Fruit fly (Drosophila melanogaster) whole organism, adult: ENCODE data around the gene stac.

Source experiments
- CG11617 ChIP-seq: fragments of 200-800 bp; sonication (Bioruptor generic); optimal IDR thresholded peaks from 2 replicates; lab custom pipeline; 2017; ENCODE audit warnings: mild to moderate bottlenecking, missing biosample characterization, missing genetic modification reagents, missing genetic modification characterization
- CG12768 ChIP-seq: fragments of 200-800 bp; sonication (Bioruptor generic); optimal IDR thresholded peaks from 2 replicates; lab custom pipeline; 2017; ENCODE audit warnings: missing biosample characterization, missing genetic modification characterization, mild to moderate bottlenecking, moderate library complexity, missing genetic modification reagents
- CG14711 ChIP-seq: fragments of 200-800 bp; sonication (Bioruptor generic); optimal IDR thresholded peaks from 2 replicates; lab custom pipeline; 2018; ENCODE audit warnings: missing biosample characterization, mild to moderate bottlenecking, missing genetic modification characterization, moderate library complexity
- CG1620 ChIP-seq: fragments of 200-800 bp; sonication (Bioruptor generic); optimal IDR thresholded peaks from 2 replicates; lab custom pipeline; 2016; ENCODE audit warnings: missing biosample characterization, missing genetic modification characterization
- CG33017 ChIP-seq: fragments of 200-800 bp; sonication (Bioruptor generic); optimal IDR thresholded peaks from 2 replicates; lab custom pipeline; 2018; ENCODE audit warnings: missing biosample characterization, mild to moderate bottlenecking, missing genetic modification characterization, moderate library complexity
- CG5204 ChIP-seq: fragments of 200-800 bp; sonication (Bioruptor generic); optimal IDR thresholded peaks from 2 replicates; lab custom pipeline; 2016; ENCODE audit warnings: missing biosample characterization, missing genetic modification characterization
- CG7045 ChIP-seq: fragments of 200-800 bp; sonication (Bioruptor generic); optimal IDR thresholded peaks from 2 replicates; lab custom pipeline; 2017; ENCODE audit warnings: missing biosample characterization, mild to moderate bottlenecking, missing genetic modification characterization
- CG7101 ChIP-seq: fragments of 200-800 bp; sonication (Bioruptor generic); optimal IDR thresholded peaks from 2 replicates; lab custom pipeline; 2018; ENCODE audit warnings: missing biosample characterization, mild to moderate bottlenecking, missing genetic modification characterization, moderate library complexity
- Clk ChIP-seq: fragments of 200-800 bp; sonication (Bioruptor generic); optimal IDR thresholded peaks from 2 replicates; lab custom pipeline; 2017; ENCODE audit warnings: missing biosample characterization, missing genetic modification characterization
- Crg-1 ChIP-seq: fragments of 200-800 bp; sonication (Bioruptor generic); optimal IDR thresholded peaks from 2 replicates; lab custom pipeline; 2016; ENCODE audit warnings: missing biosample characterization, missing genetic modification characterization
- Hr96 ChIP-seq: fragments of 200-800 bp; sonication (Bioruptor generic); optimal IDR thresholded peaks from 2 replicates; lab custom pipeline; 2016; ENCODE audit warnings: missing biosample characterization, missing genetic modification characterization
- Mnt ChIP-seq: fragments of 200-800 bp; sonication (Bioruptor generic); optimal IDR thresholded peaks from 2 replicates; lab custom pipeline; 2016; ENCODE audit warnings: missing biosample characterization, mild to moderate bottlenecking, missing genetic modification characterization
- bab1 ChIP-seq: fragments of 200-800 bp; sonication (Bioruptor generic); optimal IDR thresholded peaks from 3 replicates; lab custom pipeline; 2019; ENCODE audit warnings: missing biosample characterization, mild to moderate bottlenecking, missing genetic modification characterization, moderate library complexity
- cic ChIP-seq: fragments of 200-800 bp; sonication (Bioruptor generic); optimal IDR thresholded peaks from 2 replicates; lab custom pipeline; 2017; ENCODE audit warnings: missing biosample characterization, mild to moderate bottlenecking, missing genetic modification characterization, moderate library complexity
- cnc ChIP-seq, 2 experiments: fragments of >200 bp; optimal IDR thresholded peaks; 2 replicates each; lab custom pipeline; 2017
- kay ChIP-seq: fragments of 200-800 bp; sonication (Bioruptor generic); peaks from one replicate; lab custom pipeline; 2016; ENCODE audit warnings: missing biosample characterization, missing genetic modification characterization, borderline replicate concordance
- ovo ChIP-seq: fragments of 200-800 bp; sonication (Bioruptor generic); optimal IDR thresholded peaks from 2 replicates; lab custom pipeline; 2016; ENCODE audit warnings: missing biosample characterization, missing genetic modification characterization
- pad ChIP-seq: fragments of 200-800 bp; sonication (Bioruptor generic); optimal IDR thresholded peaks from 3 replicates; lab custom pipeline; 2017; ENCODE audit warnings: missing biosample characterization, missing genetic modification characterization, mild to moderate bottlenecking, moderate library complexity, missing genetic modification reagents
- tj ChIP-seq: fragments of 200-800 bp; sonication (Bioruptor generic); optimal IDR thresholded peaks from 3 replicates; lab custom pipeline; 2017; ENCODE audit warnings: missing biosample characterization, mild to moderate bottlenecking, missing genetic modification characterization, moderate library complexity
- toe ChIP-seq: fragments of 200-800 bp; sonication (Bioruptor generic); optimal IDR thresholded peaks from 2 replicates; lab custom pipeline; 2016; ENCODE audit warnings: missing biosample characterization, missing genetic modification characterization

The stac gene

DNA sequence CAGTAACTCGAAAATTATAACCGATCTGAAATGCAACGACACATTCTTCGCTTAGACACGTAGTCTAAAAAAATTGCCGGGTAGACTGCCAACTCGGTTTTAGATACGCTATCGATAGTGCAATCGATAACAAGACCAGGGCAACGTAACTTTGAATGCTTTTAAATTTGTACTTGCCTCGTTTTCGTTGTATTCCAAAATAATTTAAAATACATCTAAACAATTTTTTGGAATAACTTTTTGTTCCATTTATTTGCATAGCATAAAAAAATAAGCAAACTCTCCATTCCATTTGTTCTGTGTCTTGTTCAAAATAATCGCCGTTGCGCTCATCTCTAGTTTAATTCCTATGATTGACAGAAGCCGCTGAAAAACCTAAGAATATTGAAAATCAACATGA, 13.5 kb downstream of the stac start, which contains the start of the genes Stt3B and CG11839:
Gene Stt3B, minus strand, starts transcription at position 69 of the 400 bp plus-strand sequence.
Gene CG11839, plus strand, starts transcription at position 359 of the 400 bp plus-strand sequence.
- TF ChIP-seq bab1 (GFP tag; lab: Kevin White, UChicago) (peak; percentile 84), CG7101 (tag; lab: Kevin White, UChicago) (peak; percentile 76), cnc (optimal IDR thresholded peaks at IDR 0.05; lab: Kevin White, UChicago) (no peak), tj (GFP tag; lab: Kevin White, UChicago) (peak; percentile 56), Crg-1 (peak; percentile 45), CG7045 (GFP tag; lab: Kevin White, UChicago) (peak; percentile 54), CG12768 (peak; percentile 33), cic (no peak), CG33017 (tag; lab: Kevin White, UChicago) (peak; percentile 48), pad (GFP tag; lab: Kevin White, UChicago) (peak; percentile 46), CG11617 (peak; percentile 77), Hr96 (GFP tag; lab: Kevin White, UChicago) (no peak), ovo (GFP tag; lab: Kevin White, UChicago) (peak; percentile 45), Clk (GFP tag; lab: Kevin White, UChicago) (peak; percentile 51), toe (GFP tag; lab: Kevin White, UChicago) (peak; percentile 88), CG1620 (GFP tag; lab: Kevin White, UChicago) (peak; percentile 88), kay (GFP tag; lab: Kevin White, UChicago) (no peak), Mnt (GFP tag; lab: Kevin White, UChicago) (peak; percentile 82), CG14711 (peak; percentile 69), CG5204 (GFP tag; lab: Kevin White, UChicago) (no peak)

DNA sequence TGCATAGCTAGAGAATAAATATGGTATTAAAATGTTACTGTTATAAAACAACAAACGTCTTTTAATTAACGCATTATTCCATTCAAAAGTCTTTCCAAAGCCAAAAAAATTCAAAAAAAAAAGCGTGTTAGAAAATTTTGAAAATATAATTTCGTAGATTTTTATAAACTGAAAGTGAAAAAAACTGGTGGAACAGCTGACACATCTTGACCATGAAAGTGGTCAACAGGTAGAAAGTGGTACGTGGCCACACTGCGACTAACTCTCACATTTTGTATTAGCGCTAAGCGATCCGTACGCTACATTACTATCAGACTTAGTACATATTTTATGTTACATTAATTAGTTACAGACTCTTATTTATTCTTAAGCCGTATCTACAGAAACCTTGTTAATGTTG, 14.8 kb downstream of the stac start, which contains the start of gene CG11836:
Gene CG11836, plus strand, starts transcription at position 256 of the 400 bp plus-strand sequence.
- no peak for TF ChIP-seq toe (GFP tag; lab: Kevin White, UChicago)
- TF ChIP-seq Mnt (GFP tag; lab: Kevin White, UChicago) = no peak

DNA sequence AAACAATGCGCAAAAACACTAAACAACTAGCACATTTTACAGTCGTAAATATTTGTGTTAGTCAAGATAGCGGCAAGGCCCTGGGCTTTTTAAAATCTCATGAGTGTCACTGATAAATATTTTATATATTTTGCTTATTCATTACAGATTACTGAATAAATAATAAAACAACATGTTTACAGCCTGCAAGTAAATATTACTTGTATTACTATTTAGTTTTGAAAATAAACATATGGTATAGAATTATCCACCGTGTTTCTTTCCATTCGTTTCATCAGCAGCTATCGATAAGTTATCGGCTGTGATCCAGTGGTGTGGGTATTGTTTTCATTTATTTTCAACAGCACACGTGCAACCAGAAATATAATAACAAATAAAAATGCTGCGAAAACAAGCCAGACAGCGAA, 18.5 kb downstream of the stac start, which contains the start of the genes shams and CG11920:
Gene shams, minus strand, starts transcription at position 50 of the 407 bp plus-strand sequence.
Gene CG11920, plus strand, starts transcription at position 320 of the 407 bp plus-strand sequence.
- peak; percentile 9 for TF ChIP-seq CG12768
- TF ChIP-seq cnc (optimal IDR thresholded peaks at IDR 0.05; lab: Kevin White, UChicago) = no peak
- TF ChIP-seq CG33017 (tag; lab: Kevin White, UChicago) = no peak
- peak; percentile 59 for TF ChIP-seq CG14711
- no peak for TF ChIP-seq CG1620 (GFP tag; lab: Kevin White, UChicago)
- no peak for TF ChIP-seq Clk (GFP tag; lab: Kevin White, UChicago)
- TF ChIP-seq CG11617 = peak; percentile 12
- TF ChIP-seq Hr96 (GFP tag; lab: Kevin White, UChicago) = no peak
- TF ChIP-seq CG7101 (tag; lab: Kevin White, UChicago) = peak; percentile 59
- TF ChIP-seq Mnt (GFP tag; lab: Kevin White, UChicago) = peak; percentile 96
- peak; percentile 30 for TF ChIP-seq toe (GFP tag; lab: Kevin White, UChicago)

DNA sequence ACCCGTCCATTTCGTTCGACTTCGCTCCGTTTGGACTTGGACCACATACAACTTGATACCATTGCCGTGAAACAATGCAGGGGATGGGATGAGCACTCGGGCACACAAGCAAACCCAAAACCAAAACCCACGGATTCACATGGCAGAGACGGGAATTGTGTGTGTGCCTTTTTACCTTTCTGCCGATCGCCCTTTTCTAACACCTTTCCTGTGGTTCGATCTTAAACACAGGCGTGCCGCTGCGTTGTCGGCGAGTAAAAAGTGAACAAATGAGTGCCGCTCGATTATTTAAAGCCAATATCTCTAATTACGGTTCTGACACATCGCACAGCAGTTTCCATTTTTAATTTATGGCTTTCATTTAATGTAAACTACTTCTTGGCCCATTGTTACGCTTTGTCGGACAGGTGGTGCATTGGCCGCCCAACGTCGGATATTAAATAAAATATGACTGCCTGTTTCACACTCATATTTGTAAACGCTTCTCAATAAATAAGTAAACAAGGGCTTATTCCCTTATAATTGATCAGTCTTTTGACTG, 21.3 kb downstream of the stac start:
- TF ChIP-seq kay (GFP tag; lab: Kevin White, UChicago) (no peak), Hr96 (GFP tag; lab: Kevin White, UChicago) (no peak), toe (GFP tag; lab: Kevin White, UChicago) (no peak), CG7045 (GFP tag; lab: Kevin White, UChicago) (no peak), cnc (optimal IDR thresholded peaks at IDR 0.05; lab: Kevin White, UChicago) (no peak), ovo (GFP tag; lab: Kevin White, UChicago) (no peak), cic (no peak), CG12768 (no peak)

DNA sequence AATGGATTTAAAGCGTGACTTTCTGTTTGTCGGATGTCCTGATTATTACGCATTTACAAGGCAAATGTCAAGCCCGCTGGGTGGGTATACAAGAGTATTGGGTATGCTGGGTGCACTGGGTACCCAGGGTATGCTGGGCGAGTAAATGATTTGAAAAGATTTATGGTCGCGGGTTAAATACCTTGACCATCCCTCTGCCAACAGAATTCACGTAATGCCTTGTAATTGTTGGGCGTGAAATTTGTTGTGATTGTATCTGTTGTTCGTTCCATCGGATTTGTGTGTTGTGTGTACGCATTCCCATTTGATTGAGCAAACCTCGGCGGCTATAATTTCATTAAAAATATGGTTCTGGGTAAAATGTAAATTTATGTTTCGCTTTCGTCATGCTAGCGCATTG, 22.6 kb downstream of the stac start:
- TF ChIP-seq tj (GFP tag; lab: Kevin White, UChicago) (no peak), CG1620 (GFP tag; lab: Kevin White, UChicago) (no peak), Hr96 (GFP tag; lab: Kevin White, UChicago) (no peak), CG14711 (no peak), cnc (optimal IDR thresholded peaks at IDR 0.05; lab: Kevin White, UChicago) (no peak), pad (GFP tag; lab: Kevin White, UChicago) (no peak), CG5204 (GFP tag; lab: Kevin White, UChicago) (no peak), toe (GFP tag; lab: Kevin White, UChicago) (no peak), CG12768 (no peak), ovo (GFP tag; lab: Kevin White, UChicago) (no peak), CG7045 (GFP tag; lab: Kevin White, UChicago) (no peak), kay (GFP tag; lab: Kevin White, UChicago) (no peak), Crg-1 (no peak), cic (no peak), Clk (GFP tag; lab: Kevin White, UChicago) (no peak), bab1 (GFP tag; lab: Kevin White, UChicago) (no peak), CG33017 (tag; lab: Kevin White, UChicago) (no peak), CG11617 (no peak)

DNA sequence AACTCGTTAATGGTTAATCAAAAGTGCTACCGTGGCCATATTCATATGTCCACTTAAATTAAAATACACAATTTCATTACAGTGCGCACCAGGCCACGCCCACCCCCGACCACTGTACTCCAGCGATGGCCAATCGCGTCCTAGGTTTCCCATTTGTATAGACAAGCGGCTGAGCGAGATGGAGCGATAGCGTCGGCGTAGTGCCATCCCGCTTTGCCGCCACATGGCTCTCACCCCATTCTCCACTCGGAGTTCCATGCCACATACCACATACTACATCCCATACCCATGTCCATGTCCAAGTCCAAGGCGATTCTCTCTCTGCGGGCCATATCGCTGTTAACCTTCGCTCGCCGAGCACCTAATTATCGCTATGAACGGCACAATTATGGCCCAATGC, 24.4 kb downstream of the stac start:
- TF ChIP-seq cic = no peak
- no peak for TF ChIP-seq CG11617
- no peak for TF ChIP-seq Crg-1
- peak; percentile 2 for TF ChIP-seq pad (GFP tag; lab: Kevin White, UChicago)
- no peak for TF ChIP-seq CG1620 (GFP tag; lab: Kevin White, UChicago)
- TF ChIP-seq Hr96 (GFP tag; lab: Kevin White, UChicago) = no peak
